Fruit fly (Drosophila melanogaster): ENCODE data around the gene Kaz.
A peak's percentile ranks its signal among the peaks of the same experiment; 100 is the strongest.

Kaz gene

dm6 chr3R:24862574-24863089 is 32.9 kb upstream of the Kaz start, which contains the start of gene CG7016:
CG7016 (plus strand) TSS chr3R:24862931.
- no peak for TF ChIP-seq CG7368 (GFP tag; optimal IDR thresholded peaks at IDR 0.05)
- peak; percentile 31 for TF ChIP-seq fkh (GFP tag; optimal IDR thresholded peaks at IDR 0.05)
- peak; percentile 48 for TF ChIP-seq vri (GFP tag; optimal IDR thresholded peaks at IDR 0.05)
- no peak for TF ChIP-seq CG16779 (tag; optimal IDR thresholded peaks at IDR 0.05)
- TF ChIP-seq svp (GFP tag), result peak; percentile 50
- no peak for TF ChIP-seq CG32006 (GFP tag; optimal IDR thresholded peaks at IDR 0.05)
- no peak for TF ChIP-seq CG11902 (GFP tag; optimal IDR thresholded peaks at IDR 0.05)

dm6 chr3R:24862065-24862464 is 32.3 kb upstream of the Kaz start, which contains the start of gene CG13640:
CG13640 (minus strand) TSS chr3R:24862165.
- TF ChIP-seq dac (GFP tag; optimal IDR thresholded peaks at IDR 0.05) (no peak), Blimp-1 (GFP tag; optimal IDR thresholded peaks at IDR 0.05) (no peak), CG11294 (GFP tag; IDR thresholded peaks at IDR 0.05) (no peak), CG4318 (GFP tag; optimal IDR thresholded peaks at IDR 0.05) (no peak), dsx (GFP tag; optimal IDR thresholded peaks at IDR 0.05; ENCODE audit: poor library complexity, severe bottlenecking) (no peak), ss (GFP tag; optimal IDR thresholded peaks at IDR 0.05) (no peak), pdm3 (GFP tag; optimal IDR thresholded peaks at IDR 0.05) (no peak), Hr4 (GFP tag; optimal IDR thresholded peaks at IDR 0.05) (no peak), Ets21C (GFP tag; optimal IDR thresholded peaks at IDR 0.05) (no peak)

- TF ChIP-seq Eip78C (GFP tag) (peak; percentile 69), dsx (GFP tag; optimal IDR thresholded peaks at IDR 0.05; ENCODE audit: poor library complexity, severe bottlenecking) (no peak), CG3919 (GFP tag; optimal IDR thresholded peaks at IDR 0.05) (no peak), CG1621 (tag; optimal IDR thresholded peaks at IDR 0.05) (no peak), Hr39 (GFP tag; optimal IDR thresholded peaks at IDR 0.05) (no peak), CG32006 (GFP tag; optimal IDR thresholded peaks at IDR 0.05) (no peak), salr (GFP tag; optimal IDR thresholded peaks at IDR 0.05) (no peak), esn (GFP tag; optimal IDR thresholded peaks at IDR 0.05) (no peak), CG9139 (GFP tag; optimal IDR thresholded peaks at IDR 0.05) (peak; percentile 27), CG31627 (GFP tag; optimal IDR thresholded peaks at IDR 0.05) (no peak), ss (GFP tag; optimal IDR thresholded peaks at IDR 0.05) (peak in 1 of 2 experiments; percentile 51), CG6163 (GFP tag; IDR thresholded peaks at IDR 0.05) (0 out of 3 replicates have a peak, but pooled peaks have one; percentile 24)
Observed at dm6 chr3R:24860316-24860826, 30.6 kb upstream of the Kaz start, which contains the start of gene CG13639. CG13639 (minus strand) TSS chr3R:24860366.

- no peak for TF ChIP-seq Hr38 (GFP tag; optimal IDR thresholded peaks at IDR 0.05)
- no peak for TF ChIP-seq CG6276 (GFP tag; optimal IDR thresholded peaks at IDR 0.05)
- TF ChIP-seq fd59A (GFP tag; optimal IDR thresholded peaks at IDR 0.05), result no peak
- no peak for TF ChIP-seq CG31627 (GFP tag; optimal IDR thresholded peaks at IDR 0.05)
Observed at dm6 chr3R:24859701-24860100, 29.9 kb upstream of the Kaz start, which contains the start of gene ppk22. ppk22 (minus strand) TSS chr3R:24859801.

dm6 chr3R:24857459-24857858 is 27.7 kb upstream of the Kaz start, which contains the start of gene CAH4:
CAH4 (minus strand) TSS chr3R:24857559.
- TF ChIP-seq CG8319 (GFP tag; optimal IDR thresholded peaks at IDR 0.05) (no peak), CG4318 (GFP tag; optimal IDR thresholded peaks at IDR 0.05) (no peak), CG8632 (GFP tag; optimal IDR thresholded peaks at IDR 0.05) (no peak), vri (GFP tag; optimal IDR thresholded peaks at IDR 0.05) (no peak), fkh (GFP tag; optimal IDR thresholded peaks at IDR 0.05) (no peak), topi (GFP tag; optimal IDR thresholded peaks at IDR 0.05) (no peak), Sox102F (GFP tag; optimal IDR thresholded peaks at IDR 0.05) (no peak)
